Fruit fly (Drosophila melanogaster) whole organism, pupa: ENCODE measurements around the gene CG42374.

Experiments used
- CG10348 ChIP-seq: fragments of 200-800 bp; sonication (Bioruptor generic); IDR thresholded peaks from 2 replicates; pipeline ENCODE4 v1.3.6; 2022; ENCODE audit warnings: missing biosample characterization, missing genetic modification characterization
- CG12605 ChIP-seq: fragments of 200-800 bp; sonication (Bioruptor generic); IDR thresholded peaks from 2 replicates; pipeline ENCODE4 v1.3.6; 2022; ENCODE audit warnings: missing biosample characterization, missing genetic modification characterization
- CG13204 ChIP-seq: fragments of 200-800 bp; sonication (Bioruptor generic); optimal IDR thresholded peaks from 2 replicates; lab custom pipeline; 2018; ENCODE audit warnings: missing biosample characterization, mild to moderate bottlenecking, missing genetic modification characterization, moderate library complexity
- CG14655 ChIP-seq: fragments of 200-800 bp; sonication (Bioruptor generic); optimal IDR thresholded peaks from 3 replicates; lab custom pipeline; 2017; ENCODE audit warnings: mild to moderate bottlenecking, missing biosample characterization, missing genetic modification reagents, missing genetic modification characterization
- CG15710 ChIP-seq: fragments of 200-800 bp; sonication (Bioruptor generic); optimal IDR thresholded peaks from 2 replicates; lab custom pipeline; 2018; ENCODE audit warnings: missing biosample characterization, mild to moderate bottlenecking, missing genetic modification characterization, moderate library complexity
- CG17806 ChIP-seq: fragments of 200-800 bp; sonication (Bioruptor generic); optimal IDR thresholded peaks from 2 replicates; lab custom pipeline; 2018; ENCODE audit warnings: missing biosample characterization, mild to moderate bottlenecking, missing genetic modification characterization, moderate library complexity
- CG32121 ChIP-seq: fragments of 200-800 bp; sonication (Bioruptor generic); IDR thresholded peaks from 2 replicates; pipeline ENCODE4 v1.3.6; 2022; ENCODE audit warnings: missing biosample characterization, missing genetic modification characterization
- CG34367 ChIP-seq: fragments of 200-800 bp; sonication (Bioruptor generic); optimal IDR thresholded peaks from 2 replicates; lab custom pipeline; 2018; ENCODE audit warnings: missing biosample characterization, mild to moderate bottlenecking, missing genetic modification characterization
- CG4496 ChIP-seq: fragments of 200-800 bp; sonication (Bioruptor generic); IDR thresholded peaks from 3 replicates; pipeline ENCODE4 v1.3.6; 2022; ENCODE audit warnings: missing biosample characterization, missing genetic modification characterization
- CG8159 ChIP-seq: fragments of 200-800 bp; sonication (Bioruptor generic); optimal IDR thresholded peaks from 3 replicates; lab custom pipeline; 2018; ENCODE audit warnings: missing biosample characterization, mild to moderate bottlenecking, missing genetic modification characterization, moderate library complexity
- CG8301 ChIP-seq: fragments of 200-800 bp; sonication (Bioruptor generic); optimal IDR thresholded peaks from 2 replicates; lab custom pipeline; 2018; ENCODE audit warnings: missing biosample characterization, mild to moderate bottlenecking, missing genetic modification characterization
- CG9948 ChIP-seq: fragments of 200-800 bp; sonication (Bioruptor generic); optimal IDR thresholded peaks from 2 replicates; lab custom pipeline; 2018; ENCODE audit warnings: missing biosample characterization, mild to moderate bottlenecking, missing genetic modification characterization, moderate library complexity
- D1 ChIP-seq: fragments of 200-800 bp; sonication (Bioruptor generic); optimal IDR thresholded peaks from 2 replicates; lab custom pipeline; 2018; ENCODE audit warnings: missing biosample characterization, mild to moderate bottlenecking, missing genetic modification characterization, moderate library complexity
- EcR ChIP-seq: fragments of 200-800 bp; sonication (Bioruptor generic); optimal IDR thresholded peaks from 3 replicates; lab custom pipeline; 2019; ENCODE audit warnings: missing biosample characterization, missing genetic modification characterization, mild to moderate bottlenecking, moderate library complexity, missing genetic modification reagents
- Ets98B ChIP-seq: fragments of 200-800 bp; sonication (Bioruptor generic); IDR thresholded peaks from 2 replicates; pipeline ENCODE4 v1.3.6; 2022; ENCODE audit warnings: missing biosample characterization, missing genetic modification characterization
- Pif1A ChIP-seq: fragments of 200-800 bp; sonication (Bioruptor generic); optimal IDR thresholded peaks from 3 replicates; lab custom pipeline; 2016; ENCODE audit warnings: missing biosample characterization, missing genetic modification characterization
- Pif1B ChIP-seq: fragments of 200-800 bp; sonication (Bioruptor generic); optimal IDR thresholded peaks from 3 replicates; lab custom pipeline; 2016; ENCODE audit warnings: missing biosample characterization, missing genetic modification characterization
- Snoo ChIP-seq: fragments of 200-800 bp; sonication (Bioruptor generic); optimal IDR thresholded peaks from 3 replicates; lab custom pipeline; 2017; ENCODE audit warnings: missing biosample characterization, mild to moderate bottlenecking, missing genetic modification characterization, inconsistent platforms
- fd96Ca ChIP-seq: fragments of 200-800 bp; sonication (Bioruptor generic); IDR thresholded peaks from 3 replicates; pipeline ENCODE4 v1.3.6; 2022; ENCODE audit warnings: missing biosample characterization, missing genetic modification characterization
- gl ChIP-seq: fragments of 200-800 bp; sonication (Bioruptor generic); optimal IDR thresholded peaks from 2 replicates; lab custom pipeline; 2018; ENCODE audit warnings: missing biosample characterization, mild to moderate bottlenecking, missing genetic modification characterization
- rn ChIP-seq: fragments of 200-800 bp; sonication (Bioruptor generic); IDR thresholded peaks from 2 replicates; pipeline ENCODE4 v1.3.6; 2022; ENCODE audit warnings: missing biosample characterization, missing genetic modification characterization

Gene CG42374

DNA sequence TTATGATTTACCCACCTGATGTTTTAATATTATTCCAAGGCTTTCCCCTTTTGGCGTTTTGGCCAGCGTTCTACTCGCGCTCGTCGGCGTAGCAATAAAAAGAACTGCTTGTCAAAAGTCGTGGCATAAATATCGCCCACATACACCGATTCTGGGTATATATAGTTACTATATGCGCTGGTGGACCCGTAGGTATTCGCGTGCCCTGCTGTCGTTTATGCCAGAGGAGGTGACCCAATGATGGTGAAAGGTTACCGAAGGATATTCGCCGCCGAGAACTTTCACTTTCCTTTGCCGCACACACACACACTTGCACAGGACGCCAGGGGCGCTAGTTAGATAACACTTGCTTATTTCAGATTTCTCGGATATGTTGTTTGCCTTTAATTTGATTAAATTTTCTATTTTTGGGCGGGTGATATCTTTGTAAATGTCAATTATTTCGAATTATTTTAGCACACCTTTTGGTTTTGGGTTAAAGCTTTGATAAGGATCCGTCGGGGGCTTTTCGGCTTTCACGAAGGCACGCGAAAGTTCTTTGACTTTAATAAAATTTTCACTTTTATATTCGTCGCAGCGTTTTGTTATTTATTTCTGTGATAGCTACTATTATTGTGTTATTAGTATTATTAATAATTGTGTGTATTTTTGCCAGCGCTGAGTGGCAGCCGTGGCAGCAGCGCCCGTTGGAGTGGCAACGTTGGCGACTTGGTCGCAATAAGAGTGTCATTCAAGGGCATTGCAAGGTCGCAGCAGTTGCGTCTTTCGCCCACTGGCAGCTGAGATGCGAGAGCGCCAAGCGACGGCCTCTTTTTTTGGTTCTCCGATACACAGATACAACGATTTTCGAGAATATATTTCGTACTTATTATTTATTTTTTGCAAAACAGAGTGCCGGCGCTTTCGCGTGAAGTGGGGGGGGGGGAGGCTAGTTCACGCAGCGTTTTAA lies 28.2 kb downstream of the CG42374 start:
- TF ChIP-seq CG14655 (GFP tag; lab: Kevin White, UChicago) (no peak), CG13204 (GFP tag; lab: Kevin White, UChicago) (no peak), CG15710 (tag; lab: Kevin White, UChicago) (no peak), CG32121 (no peak), Snoo (tag; lab: Kevin White, UChicago) (no peak), CG8159 (no peak), Pif1A (no peak), CG34367 (tag; lab: Kevin White, UChicago) (no peak)

DNA sequence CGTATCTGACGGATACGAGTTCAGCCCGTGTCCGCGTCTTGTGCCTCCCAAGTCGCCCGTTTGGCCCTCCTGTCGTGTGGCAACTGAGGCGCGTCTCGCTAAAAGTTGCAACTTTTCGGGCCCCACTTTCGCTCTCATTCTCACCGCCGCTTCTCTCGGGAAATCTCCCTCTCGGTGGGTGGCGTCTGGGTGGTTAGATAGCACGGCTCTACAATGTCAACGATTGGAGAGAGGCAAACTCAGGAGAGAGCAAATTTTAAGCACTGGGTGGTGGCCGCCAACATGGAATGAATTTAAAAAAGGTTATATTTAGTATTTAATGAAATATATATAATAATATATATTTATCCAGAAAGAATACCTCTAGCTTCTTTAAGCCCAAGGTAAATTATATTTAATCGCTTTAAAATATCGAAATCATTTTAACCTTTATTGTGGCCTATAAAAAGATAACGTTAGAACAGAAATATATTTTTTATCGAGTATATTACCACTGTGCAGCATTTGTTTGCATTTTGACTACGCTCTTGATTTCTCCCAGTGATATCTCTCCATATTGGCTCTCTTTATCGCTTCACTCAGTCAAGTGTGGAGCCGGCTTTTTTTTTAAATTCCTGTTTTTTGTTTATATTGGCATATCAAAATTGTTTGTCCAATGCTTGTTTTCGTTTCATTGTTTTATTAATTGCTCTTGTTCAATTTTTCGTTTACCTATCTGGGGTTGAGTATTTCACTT lies 29.0 kb downstream of the CG42374 start, which contains the start of gene Gbs-76A:
Gene Gbs-76A (minus strand): TSS at position 327 of the 736 bp plus-strand sequence.
- peak; percentile 64 for TF ChIP-seq Pif1B (GFP tag; lab: Kevin White, UChicago)
- peak; percentile 83 for TF ChIP-seq CG34367 (tag; lab: Kevin White, UChicago)
- peak; percentile 91 for TF ChIP-seq CG32121
- TF ChIP-seq gl (tag; lab: Kevin White, UChicago) = peak; percentile 70
- peak; percentile 81 for TF ChIP-seq CG8301 (tag; lab: Kevin White, UChicago)
- TF ChIP-seq CG15710 (tag; lab: Kevin White, UChicago) = peak; percentile 86
- TF ChIP-seq Ets98B = peak; percentile 81
- TF ChIP-seq EcR (GFP tag; lab: Kevin White, UChicago) = no peak
- TF ChIP-seq CG10348 (GFP tag; lab: Robert Waterston, UW) = peak; percentile 71; the same call in 1 of the 2 replicates
- TF ChIP-seq CG17806 (tag; lab: Kevin White, UChicago) = peak; percentile 87
- peak; percentile 86 for TF ChIP-seq rn (GFP tag; lab: Robert Waterston, UW)
- peak; percentile 89 for TF ChIP-seq CG14655 (GFP tag; lab: Kevin White, UChicago)
- TF ChIP-seq CG13204 (GFP tag; lab: Kevin White, UChicago) = peak; percentile 36
- TF ChIP-seq D1 = peak; percentile 88
- no peak; the same call in 2 of the 3 replicates for TF ChIP-seq CG4496 (GFP tag; lab: Robert Waterston, UW)
- peak; percentile 95 for TF ChIP-seq CG9948
- peak; percentile 80 for TF ChIP-seq Snoo (tag; lab: Kevin White, UChicago)
- peak; percentile 65; the same call in 1 of the 3 replicates for TF ChIP-seq fd96Ca (GFP tag; lab: Robert Waterston, UW)
- peak; percentile 92 for TF ChIP-seq CG8159
- TF ChIP-seq Pif1A = peak; percentile 67
- TF ChIP-seq CG12605 = peak; percentile 79

DNA sequence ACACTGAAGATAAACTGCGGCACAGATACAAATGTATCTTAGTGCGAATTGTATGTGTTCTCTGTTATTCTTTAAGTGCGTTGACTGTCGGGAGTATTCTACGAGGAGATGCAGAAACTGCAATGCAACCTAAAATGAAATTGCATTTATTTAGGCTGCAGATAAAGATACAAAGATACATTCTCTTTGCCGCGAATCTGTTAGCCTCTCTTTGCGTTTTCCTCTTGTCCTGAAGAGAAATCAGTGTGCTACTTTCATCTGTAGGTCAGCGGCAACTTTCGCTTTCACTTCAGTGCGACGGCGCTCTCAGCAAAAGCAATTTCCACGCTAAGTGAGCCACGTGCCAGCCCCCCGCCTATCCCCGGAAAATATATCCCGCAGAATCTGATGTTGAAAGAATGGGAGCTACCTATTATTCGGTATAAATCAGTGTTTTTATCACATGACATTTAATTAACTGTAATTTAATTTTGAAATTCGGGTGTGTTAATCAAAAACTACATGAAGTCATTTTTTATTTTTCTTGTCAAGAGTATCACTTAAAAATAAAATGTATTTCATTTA lies 29.7 kb downstream of the CG42374 start:
- TF ChIP-seq EcR (GFP tag; lab: Kevin White, UChicago) (peak; percentile 67), CG12605 (0 out of 2 replicates have a peak, but pooled peaks have one; percentile 22), Pif1A (no peak), CG14655 (GFP tag; lab: Kevin White, UChicago) (no peak), fd96Ca (GFP tag; lab: Robert Waterston, UW) (peak; percentile 10; the same call in 1 of the 3 replicates)
- TF ChIP-seq, all 21 proteins: peak for 3

DNA sequence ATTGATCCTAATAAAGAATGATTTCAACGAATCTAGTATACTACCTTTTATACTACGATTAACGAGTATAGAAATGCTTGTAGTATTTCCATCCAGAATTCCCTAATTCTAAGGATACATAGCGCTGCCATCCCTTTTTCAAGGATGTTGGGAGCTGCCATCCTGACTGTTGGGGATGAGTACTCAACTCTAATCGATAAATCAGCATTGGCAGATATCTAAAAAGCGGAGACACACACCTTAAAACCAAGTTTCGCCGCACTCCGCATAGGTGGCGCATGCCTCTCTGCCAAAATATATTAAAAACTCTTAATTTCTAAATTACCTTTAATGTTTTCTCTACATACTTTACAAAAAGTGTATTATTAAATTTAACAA lies 30.7 kb downstream of the CG42374 start, which contains the start of gene fal:
Gene fal (plus strand): TSS at position 330 of the 378 bp plus-strand sequence.
- TF ChIP-seq gl (tag; lab: Kevin White, UChicago) = no peak

DNA sequence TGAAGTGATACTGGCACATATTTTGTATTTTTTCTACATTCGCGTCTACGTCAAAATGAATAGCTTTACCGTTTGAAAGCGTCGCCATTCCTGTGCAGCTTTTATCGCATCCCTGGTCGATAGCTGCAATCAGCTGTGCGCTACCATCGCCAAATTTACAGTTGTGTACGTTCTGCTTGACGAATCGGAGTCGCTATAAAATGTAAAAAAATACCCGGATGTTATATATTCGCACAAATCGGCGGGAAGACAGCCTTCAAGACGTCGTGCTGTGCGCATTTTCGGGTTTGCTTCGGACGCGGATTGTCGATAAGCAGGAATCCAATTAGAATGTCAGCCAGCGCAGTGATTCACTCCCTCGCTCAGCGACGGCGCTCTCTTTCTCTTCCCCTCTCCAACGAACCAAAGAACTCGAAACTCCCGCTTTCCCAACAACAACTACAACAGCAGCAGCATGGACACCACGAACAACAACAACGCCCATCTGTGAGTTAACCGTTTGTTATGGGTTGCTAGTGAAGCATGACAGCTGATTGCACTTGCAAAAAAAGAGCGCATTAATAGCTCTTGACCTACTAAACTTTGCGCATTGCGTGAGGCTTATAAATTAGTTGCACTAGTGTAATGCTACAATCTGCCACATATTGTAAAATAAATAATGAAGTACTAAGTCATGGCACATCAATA lies 31.2 kb downstream of the CG42374 start:
- TF ChIP-seq CG10348 (GFP tag; lab: Robert Waterston, UW) = no peak
- TF ChIP-seq CG8301 (tag; lab: Kevin White, UChicago) = peak; percentile 55
- no peak for TF ChIP-seq gl (tag; lab: Kevin White, UChicago)
- TF ChIP-seq D1 = peak; percentile 36
- TF ChIP-seq Pif1B (GFP tag; lab: Kevin White, UChicago) = peak; percentile 32
- TF ChIP-seq CG12605 = no peak; the same call in 1 of the 2 replicates
- peak; percentile 55 for TF ChIP-seq CG32121
- peak; percentile 33; the same call in 1 of the 2 replicates for TF ChIP-seq Ets98B
- no peak for TF ChIP-seq EcR (GFP tag; lab: Kevin White, UChicago)
- TF ChIP-seq CG17806 (tag; lab: Kevin White, UChicago) = no peak
